Worm (Caenorhabditis elegans) whole organism, mixed stage, embryonic: ENCODE measurements around the gene dli-1.

Source experiments
- M03D4.4 ChIP-seq: sonication (generic microtip); optimal IDR thresholded peaks from 2 replicates; lab custom pipeline; 2017; ENCODE audit warnings: mild to moderate bottlenecking, missing genetic modification characterization, missing compliant biosample characterization
- bed-3 ChIP-seq: fragments of 200-800 bp; sonication (Bioruptor generic); optimal IDR thresholded peaks from 3 replicates; lab custom pipeline; 2018; ENCODE audit warnings: mild to moderate bottlenecking, missing genetic modification characterization, moderate library complexity, missing compliant biosample characterization
- blmp-1 ChIP-seq: fragments of 150-350 bp; optimal IDR thresholded peaks from 2 replicates; lab custom pipeline; 2014; ENCODE audit warnings: missing biosample characterization, missing genetic modification characterization
- ceh-39 ChIP-seq: fragments of 150-350 bp; optimal IDR thresholded peaks from 2 replicates; lab custom pipeline; 2014; ENCODE audit warnings: missing biosample characterization, missing genetic modification characterization
- ceh-43 ChIP-seq: fragments of 200-800 bp; sonication (Bioruptor generic); optimal IDR thresholded peaks from 2 replicates; lab custom pipeline; 2018; ENCODE audit warnings: mild to moderate bottlenecking, missing genetic modification characterization, moderate library complexity, missing compliant biosample characterization
- ceh-83 ChIP-seq: fragments of 200-800 bp; sonication (Bioruptor generic); optimal IDR thresholded peaks from 2 replicates; lab custom pipeline; 2018; ENCODE audit warnings: mild to moderate bottlenecking, missing genetic modification characterization, missing compliant biosample characterization
- ces-1 ChIP-seq: fragments of 150-350 bp; optimal IDR thresholded peaks from 2 replicates; lab custom pipeline; 2014; ENCODE audit warnings: missing biosample characterization, missing genetic modification reagents, missing genetic modification characterization
- cnd-1 ChIP-seq: fragments of 200-800 bp; sonication (Bioruptor generic); optimal IDR thresholded peaks from 2 replicates; lab custom pipeline; 2018; ENCODE audit warnings: mild to moderate bottlenecking, missing genetic modification characterization, missing compliant biosample characterization
- drap-1 ChIP-seq: fragments of 200-800 bp; sonication (Bioruptor generic); optimal IDR thresholded peaks from 3 replicates; lab custom pipeline; 2018; ENCODE audit warnings: mild to moderate bottlenecking, missing genetic modification characterization, missing compliant biosample characterization
- flh-1 ChIP-seq: fragments of 200-800 bp; sonication (Bioruptor generic); optimal IDR thresholded peaks from 2 replicates; lab custom pipeline; 2018; ENCODE audit warnings: mild to moderate bottlenecking, missing genetic modification characterization, moderate library complexity, missing compliant biosample characterization
- ham-2 ChIP-seq: fragments of 200-800 bp; sonication (Bioruptor generic); optimal IDR thresholded peaks from 2 replicates; lab custom pipeline; 2018; ENCODE audit warnings: mild to moderate bottlenecking, missing genetic modification characterization, missing compliant biosample characterization
- hlh-1 ChIP-seq: fragments of 150-350 bp; optimal IDR thresholded peaks from 2 replicates; lab custom pipeline; 2014; ENCODE audit warnings: missing biosample characterization, missing genetic modification reagents, missing genetic modification characterization
- lin-13 ChIP-seq: fragments of 150-350 bp; optimal IDR thresholded peaks from 2 replicates; lab custom pipeline; 2014; ENCODE audit warnings: missing biosample characterization, missing genetic modification characterization
- lin-32 ChIP-seq: fragments of 200-800 bp; sonication (Bioruptor generic); optimal IDR thresholded peaks from 2 replicates; lab custom pipeline; 2018; ENCODE audit warnings: mild to moderate bottlenecking, missing genetic modification characterization, missing compliant biosample characterization
- lsy-2 ChIP-seq: fragments of 150-350 bp; optimal IDR thresholded peaks from 2 replicates; lab custom pipeline; 2014; ENCODE audit warnings: missing biosample characterization, missing genetic modification characterization
- mep-1 ChIP-seq: fragments of 150-350 bp; optimal IDR thresholded peaks from 2 replicates; lab custom pipeline; 2017; ENCODE audit warnings: missing biosample characterization, missing genetic modification reagents, missing genetic modification characterization, inconsistent platforms
- mls-2 ChIP-seq: sonication (generic microtip); optimal IDR thresholded peaks from 2 replicates; lab custom pipeline; 2016; ENCODE audit warnings: mild to moderate bottlenecking, missing genetic modification characterization, moderate library complexity, missing compliant biosample characterization
- nhr-12 ChIP-seq: fragments of 150-350 bp; optimal IDR thresholded peaks from 2 replicates; lab custom pipeline; 2014; ENCODE audit warnings: missing biosample characterization, missing genetic modification characterization
- nhr-2 ChIP-seq: fragments of 150-350 bp; optimal IDR thresholded peaks from 2 replicates; lab custom pipeline; 2014; ENCODE audit warnings: missing biosample characterization, missing genetic modification characterization
- nhr-237 ChIP-seq: fragments of 150-350 bp; optimal IDR thresholded peaks from 2 replicates; lab custom pipeline; 2014; ENCODE audit warnings: missing biosample characterization, missing genetic modification characterization
- nhr-28 ChIP-seq: fragments of 150-350 bp; optimal IDR thresholded peaks from 2 replicates; lab custom pipeline; 2014; ENCODE audit warnings: missing biosample characterization, missing genetic modification characterization
- nhr-76 ChIP-seq: sonication (generic microtip); optimal IDR thresholded peaks from 2 replicates; lab custom pipeline; 2017; ENCODE audit warnings: missing biosample characterization, missing genetic modification characterization
- pha-4 ChIP-seq: fragments of 150-350 bp; optimal IDR thresholded peaks from 2 replicates; lab custom pipeline; 2018; ENCODE audit warnings: missing biosample characterization, missing genetic modification reagents, missing genetic modification characterization
- sem-2 ChIP-seq: fragments of 200-800 bp; sonication (Bioruptor generic); optimal IDR thresholded peaks from 2 replicates; lab custom pipeline; 2018; ENCODE audit warnings: mild to moderate bottlenecking, missing genetic modification characterization, missing compliant biosample characterization
- snpc-4 ChIP-seq: fragments of 150-350 bp; optimal IDR thresholded peaks from 2 replicates; lab custom pipeline; 2014; ENCODE audit warnings: missing biosample characterization, missing genetic modification characterization
- sptf-1 ChIP-seq: sonication (generic microtip); optimal IDR thresholded peaks from 2 replicates; lab custom pipeline; 2017; ENCODE audit warnings: mild to moderate bottlenecking, missing genetic modification characterization, moderate library complexity, missing compliant biosample characterization
- tbx-8 ChIP-seq: fragments of 200-800 bp; sonication (Bioruptor generic); optimal IDR thresholded peaks from 2 replicates; lab custom pipeline; 2018; ENCODE audit warnings: mild to moderate bottlenecking, missing genetic modification characterization, moderate library complexity, missing compliant biosample characterization
- unc-120 ChIP-seq: sonication (generic microtip); optimal IDR thresholded peaks from 2 replicates; lab custom pipeline; 2017; ENCODE audit warnings: missing genetic modification characterization, missing compliant biosample characterization; ENCODE audit not compliant: poor library complexity, severe bottlenecking
- unc-39 ChIP-seq: fragments of 150-350 bp; optimal IDR thresholded peaks from 2 replicates; lab custom pipeline; 2014; ENCODE audit warnings: missing biosample characterization, missing genetic modification characterization
- unc-62 ChIP-seq: fragments of 150-350 bp; optimal IDR thresholded peaks from 2 replicates; lab custom pipeline; 2014; ENCODE audit warnings: missing biosample characterization, missing genetic modification reagents, missing genetic modification characterization
- zip-8 ChIP-seq: fragments of 150-350 bp; optimal IDR thresholded peaks from 2 replicates; lab custom pipeline; 2014; ENCODE audit warnings: missing biosample characterization, missing genetic modification characterization
- ztf-11 ChIP-seq: fragments of 150-350 bp; optimal IDR thresholded peaks from 2 replicates; lab custom pipeline; 2014; ENCODE audit warnings: missing biosample characterization, missing genetic modification characterization

The dli-1 gene

DNA sequence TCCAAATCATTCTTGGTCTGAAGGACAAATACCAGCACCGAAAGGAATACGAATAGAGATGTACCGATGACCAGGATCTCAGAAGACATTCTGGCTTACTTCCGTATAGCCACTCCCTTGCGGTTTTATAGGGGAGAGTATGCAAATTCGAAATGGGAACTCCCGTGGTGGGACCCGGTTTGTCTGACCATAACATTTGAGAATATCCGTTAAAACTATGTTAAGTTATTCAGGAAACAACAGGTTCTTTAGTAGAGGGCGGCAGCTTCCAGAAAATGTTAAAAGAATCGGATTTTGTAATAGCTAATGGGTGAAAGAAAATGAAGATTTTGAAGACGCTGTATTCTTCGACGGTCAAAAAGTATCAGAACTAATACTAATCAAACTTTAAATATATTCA, 31.4 kb downstream of the dli-1 start, which contains the start of gene col-131:
col-131 (minus strand) TSS at position 101 of the 400 bp plus-strand sequence.
- TF ChIP-seq blmp-1 (tag; lab: Kevin White, UChicago) = no peak
- no peak for TF ChIP-seq lin-13 (tag; lab: Kevin White, UChicago)
- TF ChIP-seq tbx-8 (GFP tag; lab: Kevin White, UChicago) = no peak
- TF ChIP-seq ceh-43 (GFP tag; lab: Kevin White, UChicago) = no peak

DNA sequence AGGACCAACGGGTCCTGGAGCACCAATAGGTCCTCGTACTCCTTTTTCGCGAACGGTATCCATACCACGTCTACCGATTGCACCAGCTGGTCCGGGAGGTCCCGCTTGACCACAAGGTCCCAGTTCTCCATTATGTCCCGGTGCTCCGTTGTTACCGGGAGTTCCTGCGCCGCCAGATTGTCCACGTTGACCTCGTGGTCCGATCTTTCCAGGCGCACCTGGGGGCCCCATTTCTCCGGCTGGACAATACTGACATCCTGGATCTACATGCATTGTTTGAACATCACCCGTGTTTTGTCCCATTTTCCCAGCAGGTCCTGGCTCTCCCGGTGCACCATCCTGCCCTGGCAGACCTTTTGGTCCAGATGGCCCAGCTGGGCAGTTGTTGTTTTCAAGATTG, 32.5 kb downstream of the dli-1 start:
- TF ChIP-seq M03D4.4 (tag; lab: Kevin White, UChicago) (no peak), lin-32 (GFP tag; lab: Kevin White, UChicago) (no peak), ces-1 (GFP tag; lab: Kevin White, UChicago) (no peak), ceh-43 (GFP tag; lab: Kevin White, UChicago) (no peak), nhr-237 (tag; lab: Kevin White, UChicago) (no peak), ztf-11 (no peak), lsy-2 (no peak), mep-1 (tag; lab: Kevin White, UChicago) (no peak), nhr-76 (no peak), unc-120 (no peak), snpc-4 (tag; lab: Kevin White, UChicago) (no peak)

DNA sequence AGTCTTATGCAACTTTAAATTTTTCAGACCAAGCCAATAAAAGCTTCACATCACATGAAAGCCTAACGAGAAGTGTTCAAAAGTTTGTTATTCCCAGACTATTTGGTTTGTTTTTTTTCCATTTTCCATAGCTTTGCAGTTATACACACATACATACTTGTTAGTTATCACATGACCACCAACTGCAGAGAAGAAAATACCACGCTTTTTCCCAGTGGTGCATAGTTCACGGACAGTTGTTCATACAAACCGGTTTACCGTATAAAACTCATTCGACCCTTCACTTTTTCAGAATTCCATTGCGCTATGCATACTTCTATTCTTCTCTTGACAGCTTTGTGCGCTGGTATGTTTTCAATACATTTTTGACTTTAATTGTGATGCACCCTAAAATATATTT, 34.9 kb downstream of the dli-1 start, which contains the start of gene scl-5:
scl-5 (plus strand) TSS at position 301 of the 400 bp plus-strand sequence.
- TF ChIP-seq sptf-1 (no peak), ceh-39 (no peak), nhr-76 (no peak), mls-2 (tag; lab: Kevin White, UChicago) (no peak)

DNA sequence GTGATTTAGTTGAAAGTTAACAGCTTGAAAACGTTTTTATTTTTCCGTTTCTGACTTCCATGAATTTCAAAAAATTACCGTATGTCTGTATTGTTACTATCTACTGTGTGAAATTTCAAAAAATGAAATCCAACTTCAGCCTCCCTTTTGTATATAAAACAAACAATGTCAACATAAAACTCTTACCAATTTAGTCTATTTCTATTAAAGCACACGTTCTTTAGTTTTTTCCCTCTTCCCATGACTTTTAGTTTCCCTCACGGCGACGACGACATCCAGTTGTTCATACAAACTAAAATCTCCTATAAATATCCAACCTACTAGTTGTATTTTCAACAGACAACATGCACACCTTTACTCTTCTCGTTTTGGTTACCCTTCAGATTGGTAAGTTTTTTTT, 39.3 kb downstream of the dli-1 start, which contains the start of gene scl-3:
scl-3 (plus strand) TSS at position 301 of the 400 bp plus-strand sequence.
- TF ChIP-seq hlh-1 (tag; lab: Kevin White, UChicago) (no peak), flh-1 (GFP tag; lab: Kevin White, UChicago) (no peak), tbx-8 (GFP tag; lab: Kevin White, UChicago) (no peak), blmp-1 (tag; lab: Kevin White, UChicago) (no peak), ces-1 (GFP tag; lab: Kevin White, UChicago) (no peak), sem-2 (GFP tag; lab: Kevin White, UChicago) (no peak), mep-1 (tag; lab: Kevin White, UChicago) (no peak), cnd-1 (tag; lab: Kevin White, UChicago) (no peak), unc-120 (no peak), lin-13 (tag; lab: Kevin White, UChicago) (no peak), mls-2 (tag; lab: Kevin White, UChicago) (no peak), M03D4.4 (tag; lab: Kevin White, UChicago) (no peak), lsy-2 (no peak), nhr-28 (tag; lab: Kevin White, UChicago) (no peak), ham-2 (GFP tag; lab: Kevin White, UChicago) (no peak)

DNA sequence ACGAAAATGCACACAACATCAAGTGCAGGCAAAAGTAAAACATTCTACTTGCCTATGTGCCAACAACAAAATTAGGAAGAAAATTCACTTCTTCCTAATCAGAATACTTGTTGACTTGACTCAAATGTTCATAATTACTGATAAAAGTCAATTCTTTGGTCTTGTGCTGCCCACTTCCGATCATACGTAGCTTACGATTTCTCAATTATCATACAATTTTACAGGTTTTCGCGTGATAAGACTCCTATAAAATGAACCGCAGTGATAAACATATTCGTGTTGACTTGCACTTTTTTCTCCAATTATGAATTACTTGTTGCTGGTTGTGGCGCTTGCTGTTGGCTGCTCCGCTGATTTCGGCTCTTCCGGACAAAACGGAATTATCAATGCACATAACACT, 41.2 kb downstream of the dli-1 start, which contains the start of gene scl-2:
scl-2 (plus strand) TSS at position 293 of the 400 bp plus-strand sequence.
- no peak for TF ChIP-seq unc-39 (tag; lab: Kevin White, UChicago)
- TF ChIP-seq bed-3 (GFP tag; lab: Kevin White, UChicago) = no peak
- TF ChIP-seq ceh-39 = no peak
- TF ChIP-seq nhr-2 (tag; lab: Kevin White, UChicago) = no peak
- no peak for TF ChIP-seq nhr-28 (tag; lab: Kevin White, UChicago)
- no peak for TF ChIP-seq mls-2 (tag; lab: Kevin White, UChicago)
- no peak for TF ChIP-seq flh-1 (GFP tag; lab: Kevin White, UChicago)
- TF ChIP-seq, all 35 proteins: peak for 0

DNA sequence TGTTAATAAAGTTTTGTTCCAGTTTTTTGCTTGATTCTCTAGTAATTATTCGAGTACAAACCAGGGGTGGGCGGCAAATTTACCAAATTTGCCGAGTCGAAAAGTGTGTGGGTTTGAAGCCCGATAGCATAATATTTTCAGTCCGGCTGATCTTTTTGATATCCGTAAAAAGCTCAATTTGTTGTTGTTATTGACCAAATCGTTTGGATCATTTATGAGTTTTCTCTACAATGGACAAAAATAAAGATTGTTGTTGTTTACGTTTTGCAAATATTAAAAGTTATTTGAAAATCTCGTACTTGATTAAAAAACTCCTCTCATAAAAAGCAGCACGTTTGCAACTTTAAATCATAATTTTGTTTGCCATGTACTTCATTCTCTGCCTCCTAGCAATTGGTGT, 42.6 kb downstream of the dli-1 start, which contains the start of gene scl-1:
scl-1 (plus strand) TSS at position 301 of the 400 bp plus-strand sequence.
- TF ChIP-seq nhr-2 (tag; lab: Kevin White, UChicago) (no peak), unc-120 (no peak), nhr-12 (no peak), drap-1 (GFP tag; lab: Kevin White, UChicago) (no peak), ces-1 (GFP tag; lab: Kevin White, UChicago) (no peak), tbx-8 (GFP tag; lab: Kevin White, UChicago) (no peak), ceh-83 (GFP tag; lab: Kevin White, UChicago) (no peak), sem-2 (GFP tag; lab: Kevin White, UChicago) (no peak), zip-8 (tag; lab: Kevin White, UChicago) (no peak), ham-2 (GFP tag; lab: Kevin White, UChicago) (no peak), unc-62 (no peak), hlh-1 (tag; lab: Kevin White, UChicago) (no peak), lin-13 (tag; lab: Kevin White, UChicago) (no peak), bed-3 (GFP tag; lab: Kevin White, UChicago) (no peak), lsy-2 (no peak), unc-39 (tag; lab: Kevin White, UChicago) (no peak), M03D4.4 (tag; lab: Kevin White, UChicago) (no peak), pha-4 (tag; lab: Kevin White, UChicago) (no peak), blmp-1 (tag; lab: Kevin White, UChicago) (no peak)
- TF ChIP-seq, all 35 proteins: peak for 0
